Worm (Caenorhabditis elegans) whole organism, L4 larva: ENCODE data around the gene C50E3.5.

Source experiments
- R02D3.7 ChIP-seq: fragments of 150-350 bp; sonication (generic microtip); optimal IDR thresholded peaks from 3 replicates; lab custom pipeline; 2014; ENCODE audit warnings: missing biosample characterization, missing genetic modification characterization
- aly-2 ChIP-seq: sonication (generic microtip); optimal IDR thresholded peaks from 2 replicates; lab custom pipeline; 2018; ENCODE audit warnings: missing biosample characterization, missing genetic modification characterization
- dpl-1 ChIP-seq: fragments of 150-350 bp; optimal IDR thresholded peaks from 2 replicates; lab custom pipeline; 2014; ENCODE audit warnings: missing biosample characterization, missing genetic modification reagents, missing genetic modification characterization
- egl-27 ChIP-seq: sonication (generic microtip); optimal IDR thresholded peaks from 3 replicates; lab custom pipeline; 2017; ENCODE audit warnings: missing biosample characterization, missing genetic modification reagents, missing genetic modification characterization
- egl-43 ChIP-seq: fragments of 200-800 bp; sonication (Bioruptor generic); IDR thresholded peaks from 2 replicates; pipeline ENCODE4 v1.3.6; 2022; ENCODE audit warnings: missing genetic modification reagents, missing genetic modification characterization, missing compliant biosample characterization
- lin-38 ChIP-seq: fragments of 200-800 bp; sonication (Bioruptor generic); IDR thresholded peaks from 2 replicates; pipeline ENCODE4 v1.3.6; 2022; ENCODE audit warnings: missing genetic modification reagents, missing genetic modification characterization, missing compliant biosample characterization
- lin-39 ChIP-seq: fragments of 150-350 bp; optimal IDR thresholded peaks from 2 replicates; lab custom pipeline; 2014; ENCODE audit warnings: missing biosample characterization, missing genetic modification reagents, missing genetic modification characterization
- madf-9 ChIP-seq: fragments of 200-800 bp; sonication (Bioruptor generic); conservative IDR thresholded peaks from 2 replicates; pipeline ENCODE4 v1.3.6; 2022; ENCODE audit warnings: missing genetic modification reagents, missing genetic modification characterization, missing compliant biosample characterization
- nhr-237 ChIP-seq: sonication (generic microtip); optimal IDR thresholded peaks from 2 replicates; lab custom pipeline; 2017; ENCODE audit warnings: missing biosample characterization, missing genetic modification characterization
- pqm-1 ChIP-seq: sonication (generic microtip); optimal IDR thresholded peaks from 2 replicates; lab custom pipeline; 2017; ENCODE audit warnings: missing biosample characterization, missing genetic modification characterization
- snpc-4 ChIP-seq: fragments of 150-350 bp; optimal IDR thresholded peaks from 2 replicates; lab custom pipeline; 2014; ENCODE audit warnings: missing biosample characterization, missing genetic modification characterization
- zip-2 ChIP-seq: fragments of 150-350 bp; optimal IDR thresholded peaks from 2 replicates; lab custom pipeline; 2014; ENCODE audit warnings: missing biosample characterization, missing genetic modification characterization

DNA sequence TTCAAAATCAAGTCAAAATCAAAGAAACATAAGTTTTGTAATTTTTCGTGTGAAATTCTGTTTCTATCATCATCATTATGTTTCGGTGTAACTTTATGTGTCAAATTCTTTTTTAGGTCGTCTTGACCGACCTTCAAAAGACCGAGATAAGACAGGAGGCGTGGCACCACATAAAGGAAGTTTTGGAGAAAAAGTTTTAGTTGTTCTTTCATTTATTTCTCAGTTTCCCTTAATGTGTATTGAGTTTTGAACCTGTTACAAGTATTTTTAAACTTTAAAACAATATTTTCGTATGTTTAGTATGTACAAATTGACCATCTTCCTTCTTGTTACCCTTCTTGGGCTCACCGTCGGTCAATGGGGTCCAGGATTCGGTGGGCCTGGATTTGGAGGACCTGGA is 36.9 kb downstream of the C50E3.5 start, which contains the start of gene grsp-4:
- no peak for TF ChIP-seq lin-39
- TF ChIP-seq aly-2 (tag; lab: Kevin White, UChicago) = no peak
- TF ChIP-seq nhr-237 (tag; lab: Kevin White, UChicago) = no peak
- TF ChIP-seq pqm-1 (tag; lab: Kevin White, UChicago) = no peak
- no peak for TF ChIP-seq egl-43 (GFP tag; lab: Robert Waterston, UW)
- no peak for TF ChIP-seq dpl-1
- no peak for TF ChIP-seq zip-2 (tag; lab: Kevin White, UChicago)
- no peak for TF ChIP-seq R02D3.7 (tag; lab: Kevin White, UChicago)
- TF ChIP-seq madf-9 (GFP tag; lab: Robert Waterston, UW) = no peak
- no peak for TF ChIP-seq snpc-4 (tag; lab: Kevin White, UChicago)
- TF ChIP-seq lin-38 = no peak
- no peak for TF ChIP-seq egl-27
